Fruit fly (Drosophila melanogaster) whole organism, embryonic: ENCODE results near the gene Glut4EF.

Source experiments
- Awh ChIP-seq: fragments of 200-800 bp; sonication (Bioruptor generic); IDR thresholded peaks from 2 replicates; pipeline ENCODE4, ENCODE4 v1.3.6; 2022; ENCODE audit warnings: missing biosample characterization, missing genetic modification characterization
- CG10209 ChIP-seq: fragments of 200-800 bp; sonication (Bioruptor generic); optimal IDR thresholded peaks from 3 replicates; lab custom pipeline; 2017; ENCODE audit warnings: missing biosample characterization, mild to moderate bottlenecking, missing genetic modification characterization, missing genetic modification reagents
- CG10267 ChIP-seq: fragments of 200-800 bp; sonication (Bioruptor generic); optimal IDR thresholded peaks from 2 replicates; lab custom pipeline; 2018; ENCODE audit warnings: missing biosample characterization, mild to moderate bottlenecking, missing genetic modification characterization, moderate library complexity
- CG10431 ChIP-seq: fragments of 200-800 bp; sonication (Bioruptor generic); optimal IDR thresholded peaks from 3 replicates; lab custom pipeline; 2018; ENCODE audit warnings: missing biosample characterization, mild to moderate bottlenecking, missing genetic modification characterization
- CG10654 ChIP-seq: fragments of 200-800 bp; sonication (Bioruptor generic); optimal IDR thresholded peaks from 2 replicates; lab custom pipeline; 2016; ENCODE audit warnings: missing biosample characterization, missing genetic modification characterization
- CG11247 ChIP-seq: fragments of 200-800 bp; sonication (Bioruptor generic); IDR thresholded peaks from 2 replicates; pipeline ENCODE4 v1.3.6; 2022; ENCODE audit warnings: missing biosample characterization, missing genetic modification characterization
- CG11695 ChIP-seq: fragments of 200-800 bp; sonication (Bioruptor generic); IDR thresholded peaks from 3 replicates; pipeline ENCODE4 v1.3.6; 2022; ENCODE audit warnings: missing biosample characterization, missing genetic modification characterization
- CG12155 ChIP-seq: fragments of 200-800 bp; sonication (Bioruptor generic); optimal IDR thresholded peaks from 3 replicates; lab custom pipeline; 2016; ENCODE audit warnings: missing biosample characterization, missing genetic modification characterization
- CG13287 ChIP-seq: fragments of 200-800 bp; sonication (Bioruptor generic); IDR thresholded peaks from 2 replicates; pipeline ENCODE4 v1.3.6; 2022; ENCODE audit warnings: missing biosample characterization, missing genetic modification characterization; ENCODE audit not compliant: partially characterized antibody
- CG14441 ChIP-seq: fragments of 200-800 bp; sonication (Bioruptor generic); IDR thresholded peaks from 2 replicates; pipeline ENCODE4 v1.3.6; 2022; ENCODE audit warnings: missing biosample characterization, missing genetic modification characterization
- CG1647 ChIP-seq: fragments of 200-800 bp; sonication (Bioruptor generic); optimal IDR thresholded peaks from 3 replicates; lab custom pipeline; 2016; ENCODE audit warnings: missing biosample characterization, missing genetic modification characterization
- CG16815 ChIP-seq: fragments of 200-800 bp; sonication (Bioruptor generic); optimal IDR thresholded peaks from 3 replicates; lab custom pipeline; 2017; ENCODE audit warnings: missing biosample characterization, mild to moderate bottlenecking, missing genetic modification characterization
- CG17568 ChIP-seq: fragments of 200-800 bp; sonication (Bioruptor generic); optimal IDR thresholded peaks from 2 replicates; lab custom pipeline; 2018; ENCODE audit warnings: missing biosample characterization, mild to moderate bottlenecking, missing genetic modification characterization, moderate library complexity
- CG17612 ChIP-seq: fragments of 200-800 bp; sonication (Bioruptor generic); IDR thresholded peaks from 2 replicates; pipeline ENCODE4 v1.3.6; 2022; ENCODE audit warnings: missing biosample characterization, missing genetic modification characterization
- CG1792 ChIP-seq: fragments of 200-800 bp; sonication (Bioruptor generic); optimal IDR thresholded peaks from 2 replicates; lab custom pipeline; 2016; ENCODE audit warnings: missing biosample characterization, missing genetic modification characterization
- CG32772 ChIP-seq: fragments of 200-800 bp; sonication (Bioruptor generic); IDR thresholded peaks from 2 replicates; pipeline ENCODE4 v1.3.6; 2022; ENCODE audit warnings: missing biosample characterization, missing genetic modification characterization
- CG3281 ChIP-seq: fragments of 200-800 bp; sonication (Bioruptor generic); optimal IDR thresholded peaks from 3 replicates; lab custom pipeline; 2017; ENCODE audit warnings: missing biosample characterization, mild to moderate bottlenecking, missing genetic modification characterization
- CG34224 ChIP-seq: fragments of 200-800 bp; sonication (Bioruptor generic); IDR thresholded peaks from 3 replicates; pipeline ENCODE4 v1.3.6; 2022; ENCODE audit warnings: missing biosample characterization, missing genetic modification characterization; ENCODE audit not compliant: partially characterized antibody
- CG8281 ChIP-seq: fragments of 200-800 bp; sonication (Bioruptor generic); optimal IDR thresholded peaks from 2 replicates; lab custom pipeline; 2018; ENCODE audit warnings: missing biosample characterization, mild to moderate bottlenecking, missing genetic modification characterization, moderate library complexity
- CG9215 ChIP-seq: fragments of 200-800 bp; sonication (Bioruptor generic); IDR thresholded peaks from 2 replicates; pipeline ENCODE4 v1.3.6; 2022; ENCODE audit warnings: missing biosample characterization, missing genetic modification characterization
- CG9932 ChIP-seq: fragments of 200-800 bp; sonication (Bioruptor generic); IDR thresholded peaks from 2 replicates; pipeline ENCODE4 v1.3.6; 2022; ENCODE audit warnings: missing biosample characterization, missing genetic modification characterization
- Doc2 ChIP-seq: fragments of 200-800 bp; sonication (Bioruptor generic); IDR thresholded peaks from 2 replicates; pipeline ENCODE4 v1.3.6; 2022; ENCODE audit warnings: missing biosample characterization, missing genetic modification characterization
- ERR ChIP-seq: fragments of 200-800 bp; sonication (Bioruptor generic); optimal IDR thresholded peaks from 2 replicates; lab custom pipeline; 2016; ENCODE audit warnings: missing biosample characterization, missing genetic modification characterization
- Ets65A ChIP-seq: fragments of 200-800 bp; sonication (Bioruptor generic); peaks from one replicate; lab custom pipeline; 2016; ENCODE audit warnings: missing biosample characterization, missing genetic modification characterization
- Hey ChIP-seq: fragments of 200-800 bp; sonication (Bioruptor generic); optimal IDR thresholded peaks from 3 replicates; lab custom pipeline; 2018; ENCODE audit warnings: missing biosample characterization, mild to moderate bottlenecking, missing genetic modification characterization
- MESR4 ChIP-seq: fragments of 200-800 bp; sonication (Bioruptor generic); optimal IDR thresholded peaks from 2 replicates; lab custom pipeline; 2018; ENCODE audit warnings: missing biosample characterization, mild to moderate bottlenecking, missing genetic modification characterization, moderate library complexity
- Mrtf ChIP-seq: fragments of 200-800 bp; sonication (Bioruptor generic); IDR thresholded peaks from 3 replicates; pipeline ENCODE4 v1.3.6; 2022; ENCODE audit warnings: missing biosample characterization, missing genetic modification characterization
- NC2β ChIP-seq: fragments of 200-800 bp; sonication (Bioruptor generic); optimal IDR thresholded peaks from 2 replicates; lab custom pipeline; 2016; ENCODE audit warnings: missing biosample characterization, missing genetic modification characterization
- NfI ChIP-seq: fragments of 200-800 bp; sonication (Bioruptor generic); optimal IDR thresholded peaks from 3 replicates; lab custom pipeline; 2018; ENCODE audit warnings: missing biosample characterization, mild to moderate bottlenecking, missing genetic modification characterization, moderate library complexity
- Optix ChIP-seq: fragments of 200-800 bp; sonication (Bioruptor generic); IDR thresholded peaks from 3 replicates; pipeline ENCODE4 v1.3.6; 2022; ENCODE audit warnings: missing biosample characterization, missing genetic modification characterization
- Sin3A ChIP-seq: fragments of >200 bp; optimal IDR thresholded peaks from 2 replicates; lab custom pipeline; 2018
- ato ChIP-seq: fragments of 200-800 bp; sonication (Bioruptor generic); IDR thresholded peaks from 2 replicates; pipeline ENCODE4 v1.3.6; 2022; ENCODE audit warnings: missing biosample characterization, missing genetic modification characterization; ENCODE audit not compliant: partially characterized antibody
- btn ChIP-seq: fragments of 200-800 bp; sonication (Bioruptor generic); optimal IDR thresholded peaks from 2 replicates; lab custom pipeline; 2016; ENCODE audit warnings: missing biosample characterization, missing genetic modification characterization
- chif ChIP-seq, 2 experiments: fragments of 200-800 bp; sonication (Bioruptor generic); optimal IDR thresholded peaks; 3 replicates each; lab custom pipeline; 2016; ENCODE audit warnings: missing biosample characterization in 2 of 2, missing genetic modification characterization in 2 of 2
- corto ChIP-seq: fragments of 200-800 bp; sonication (Bioruptor generic); optimal IDR thresholded peaks from 2 replicates; lab custom pipeline; 2016; ENCODE audit warnings: missing biosample characterization, mild to moderate bottlenecking, missing genetic modification characterization, moderate library complexity
- disco-r ChIP-seq: fragments of 200-800 bp; sonication (Bioruptor generic); optimal IDR thresholded peaks from 2 replicates; lab custom pipeline; 2016; ENCODE audit warnings: missing biosample characterization, missing genetic modification characterization
- dpn ChIP-seq, 2 experiments: fragments of 200-800 bp; sonication (Bioruptor generic); optimal IDR thresholded peaks; 3 replicates each; lab custom pipeline; 2016; ENCODE audit warnings: missing biosample characterization in 2 of 2, missing genetic modification characterization in 2 of 2
- dysf ChIP-seq: fragments of 200-800 bp; sonication (Bioruptor generic); IDR thresholded peaks from 3 replicates; pipeline ENCODE4 v1.3.6; 2022; ENCODE audit warnings: missing biosample characterization, missing genetic modification characterization
- esg ChIP-seq: fragments of 200-800 bp; sonication (Bioruptor generic); conservative IDR thresholded peaks from 2 replicates; pipeline ENCODE4 v1.3.6; 2022; ENCODE audit warnings: missing biosample characterization, missing genetic modification characterization
- ftz-f1 ChIP-seq: fragments of 200-800 bp; sonication (Bioruptor generic); optimal IDR thresholded peaks from 2 replicates; lab custom pipeline; 2016; ENCODE audit warnings: missing biosample characterization, missing genetic modification characterization
- gce ChIP-seq: fragments of 200-800 bp; sonication (Bioruptor generic); IDR thresholded peaks from 3 replicates; pipeline ENCODE4 v1.3.6; 2022; ENCODE audit warnings: missing biosample characterization, missing genetic modification characterization
- hkb ChIP-seq, 2 experiments: fragments of 200-800 bp in 1 of 2; fragments of >200 bp in 1 of 2; sonication (Bioruptor generic) in 1 of 2; IDR thresholded peaks in 1 of 2; optimal IDR thresholded peaks in 1 of 2; 2 replicates each; pipeline versions ENCODE4 v1.3.6 to Lab custom; 2017 to 2022; ENCODE audit warnings: missing biosample characterization in 1 of 2, missing genetic modification characterization in 1 of 2
- jigr1 ChIP-seq: fragments of 200-800 bp; sonication (Bioruptor generic); IDR thresholded peaks from 3 replicates; pipeline ENCODE4 v1.3.6; 2022; ENCODE audit warnings: missing biosample characterization, missing genetic modification characterization
- knrl ChIP-seq: fragments of 200-800 bp; sonication (Bioruptor generic); IDR thresholded peaks from 3 replicates; pipeline ENCODE4 v1.3.6; 2022; ENCODE audit warnings: missing biosample characterization, missing genetic modification characterization; ENCODE audit not compliant: partially characterized antibody
- lov ChIP-seq, 2 experiments: fragments of 200-800 bp in 1 of 2; fragments of >200 bp in 1 of 2; sonication (Bioruptor generic) in 1 of 2; IDR thresholded peaks in 1 of 2; optimal IDR thresholded peaks in 1 of 2; 2 replicates in 1 of 2; 3 replicates in 1 of 2; pipeline versions ENCODE4 v1.3.6 to Lab custom; 2017 to 2022; ENCODE audit warnings: missing biosample characterization in 1 of 2, missing genetic modification characterization in 1 of 2
- rib ChIP-seq: fragments of 200-800 bp; sonication (Bioruptor generic); IDR thresholded peaks from 2 replicates; pipeline ENCODE4 v1.3.6; 2022; ENCODE audit warnings: missing biosample characterization, missing genetic modification characterization
- sim ChIP-seq: fragments of 200-800 bp; sonication (Bioruptor generic); IDR thresholded peaks from 2 replicates; pipeline ENCODE4 v1.3.6; 2022; ENCODE audit warnings: missing biosample characterization, missing genetic modification characterization
- so ChIP-seq: fragments of 200-800 bp; sonication (Bioruptor generic); IDR thresholded peaks from 3 replicates; pipeline ENCODE4 v1.3.6; 2022; ENCODE audit warnings: missing biosample characterization, missing genetic modification characterization
- stc ChIP-seq: fragments of 200-800 bp; sonication (Bioruptor generic); IDR thresholded peaks from 2 replicates; pipeline ENCODE4 v1.3.6; 2022; ENCODE audit warnings: missing biosample characterization, missing genetic modification characterization
- tap ChIP-seq: fragments of 200-800 bp; optimal IDR thresholded peaks from 3 replicates; lab custom pipeline; 2019; ENCODE audit warnings: missing biosample characterization, mild to moderate bottlenecking, missing genetic modification characterization, moderate library complexity

Glut4EF gene

dm6 chr3R:10024032-10024712 lies 149.7 kb downstream of the Glut4EF start (continued):
- TF ChIP-seq CG9932 (GFP tag; lab: Robert Waterston, UW) (peak; percentile 64), CG13287 (no peak), hkb (optimal IDR thresholded peaks at IDR 0.05; lab: Kevin White, UChicago) (no peak), hkb (GFP tag; IDR thresholded peaks at IDR 0.05; lab: Robert Waterston, UW) (no peak), disco-r (GFP tag; lab: Kevin White, UChicago) (no peak), corto (GFP tag; lab: Kevin White, UChicago) (no peak), CG10267 (tag; lab: Kevin White, UChicago) (no peak), lov (optimal IDR thresholded peaks at IDR 0.05; lab: Kevin White, UChicago) (no peak), lov (GFP tag; IDR thresholded peaks at IDR 0.05; lab: Robert Waterston, UW) (no peak), CG16815 (GFP tag; lab: Kevin White, UChicago) (no peak), Sin3A (lab: Kevin White, UChicago) (no peak), gce (GFP tag; lab: Robert Waterston, UW) (0 out of 3 replicates have a peak, but pooled peaks have one; percentile 4), ERR (GFP tag; lab: Kevin White, UChicago) (peak; percentile 4), tap (tag; lab: Kevin White, UChicago) (no peak), CG10431 (GFP tag; lab: Kevin White, UChicago) (no peak), knrl (GFP tag; lab: Robert Waterston, UW) (no peak), CG12155 (GFP tag; lab: Kevin White, UChicago) (no peak), CG8281 (tag; lab: Kevin White, UChicago) (no peak), CG34224 (GFP tag; lab: Robert Waterston, UW) (no peak), CG17568 (GFP tag; lab: Kevin White, UChicago) (no peak), Hey (no peak), ftz-f1 (GFP tag; lab: Kevin White, UChicago) (no peak), CG14441 (GFP tag; lab: Robert Waterston, UW) (peak; percentile 62), ato (GFP tag; lab: Robert Waterston, UW) (no peak), sim (GFP tag; lab: Robert Waterston, UW) (no peak), Doc2 (GFP tag; lab: Robert Waterston, UW) (no peak), btn (GFP tag; lab: Kevin White, UChicago) (no peak), so (GFP tag; lab: Robert Waterston, UW) (peak; percentile 29; the same call in 1 of the 3 replicates), NfI (GFP tag; lab: Kevin White, UChicago) (no peak), stc (GFP tag; lab: Robert Waterston, UW) (no peak), CG11247 (no peak), Mrtf (GFP tag; lab: Robert Waterston, UW) (peak; percentile 46; the same call in 1 of the 3 replicates), CG1647 (GFP tag; lab: Kevin White, UChicago) (no peak), dpn (GFP tag; optimal IDR thresholded peaks at IDR 0.05; lab: Kevin White, UChicago) (peak; percentile 32 to 41), esg (GFP tag; lab: Robert Waterston, UW) (no peak), CG3281 (GFP tag; lab: Kevin White, UChicago) (peak; percentile 48), dysf (peak; percentile 53; the same call in 2 of the 3 replicates), rib (GFP tag; lab: Robert Waterston, UW) (0 out of 2 replicates have a peak, but pooled peaks have one; percentile 37), CG17612 (GFP tag; lab: Robert Waterston, UW) (no peak), chif (GFP tag; optimal IDR thresholded peaks at IDR 0.05; lab: Kevin White, UChicago) (no peak), MESR4 (GFP tag; lab: Kevin White, UChicago) (no peak), Optix (GFP tag; lab: Robert Waterston, UW) (peak; percentile 41; the same call in 1 of the 3 replicates), Ets65A (GFP tag; lab: Kevin White, UChicago) (peak; percentile 75), CG11695 (GFP tag; lab: Robert Waterston, UW) (peak; percentile 41; the same call in 1 of the 3 replicates), jigr1 (GFP tag; lab: Robert Waterston, UW) (no peak), CG10209 (GFP tag; lab: Kevin White, UChicago) (no peak), Awh (no peak), CG1792 (GFP tag; lab: Kevin White, UChicago) (peak; percentile 20), CG9215 (GFP tag; lab: Robert Waterston, UW) (0 out of 2 replicates have a peak, but pooled peaks have one; percentile 22), CG10654 (no peak), NC2β (GFP tag; lab: Kevin White, UChicago) (no peak), CG32772 (GFP tag; lab: Robert Waterston, UW) (peak; percentile 32; the same call in 1 of the 2 replicates)
